Fruit fly (Drosophila melanogaster): ENCODE data around the gene EloA.
A peak's percentile ranks its signal among the peaks of the same experiment; 100 is the strongest.

Gene EloA

DNA sequence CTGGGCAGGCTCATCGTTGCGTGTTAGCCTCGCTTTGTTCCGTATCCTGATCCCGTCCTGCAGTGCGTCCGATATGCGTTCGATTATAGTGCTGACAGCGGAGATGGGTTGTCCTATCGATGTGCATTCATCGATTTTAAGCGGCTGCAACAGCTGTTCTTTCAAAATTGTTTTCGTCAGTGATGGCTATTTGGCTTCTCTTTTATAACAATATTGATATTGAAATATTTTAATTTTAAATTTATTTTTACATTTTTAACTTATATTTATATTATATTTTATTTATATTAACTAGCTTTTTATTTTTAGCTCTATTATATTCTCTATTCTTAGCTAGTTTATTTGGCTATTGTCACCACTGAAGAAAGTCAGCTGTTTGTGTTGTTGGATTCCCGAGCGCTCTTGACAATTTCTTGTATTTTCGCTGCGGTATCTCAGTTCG, 6.6 kb downstream of the EloA start, which contains the start of the genes wda and Pex11c (continued):
- TF ChIP-seq bowl (GFP tag; IDR thresholded peaks at IDR 0.05) = peak; percentile 67
- peak; percentile 79 for TF ChIP-seq fd96Cb (tag; optimal IDR thresholded peaks at IDR 0.05)
- TF ChIP-seq GATAe (GFP tag; conservative IDR thresholded peaks at IDR 0.05) = peak; percentile 54; the same call in 1 of the 2 replicates
- TF ChIP-seq zen (tag; optimal IDR thresholded peaks at IDR 0.05) = peak; percentile 80
- no peak for TF ChIP-seq grn (GFP tag; optimal IDR thresholded peaks at IDR 0.05)
- peak; percentile 93 for TF ChIP-seq CG13424 (tag; optimal IDR thresholded peaks at IDR 0.05)
- no peak for TF ChIP-seq da (GFP tag; optimal IDR thresholded peaks at IDR 0.05)
- peak; percentile 0 for TF ChIP-seq Atf3 (GFP tag; optimal IDR thresholded peaks at IDR 0.05)
- no peak for TF ChIP-seq CG12219 (GFP tag; optimal IDR thresholded peaks at IDR 0.05)
- peak; percentile 54 for TF ChIP-seq hbn (GFP tag; IDR thresholded peaks at IDR 0.05; ENCODE audit: partially characterized antibody)
- no peak; the same call in 1 of the 2 replicates for TF ChIP-seq dimm (GFP tag; IDR thresholded peaks at IDR 0.05)
- TF ChIP-seq Stat92E (GFP tag; optimal IDR thresholded peaks at IDR 0.05) = peak in 1 of 3 experiments; percentile 73
- TF ChIP-seq CG10147 (GFP tag; optimal IDR thresholded peaks at IDR 0.05) = peak; percentile 66
- TF ChIP-seq CG9727 (GFP tag; optimal IDR thresholded peaks at IDR 0.05) = peak; percentile 80
- TF ChIP-seq CG7372 (GFP tag; IDR thresholded peaks at IDR 0.05) = peak; percentile 89
- TF ChIP-seq aop (GFP tag; IDR thresholded peaks at IDR 0.05) = no peak
- peak; percentile 88 for TF ChIP-seq CG30403 (GFP tag; optimal IDR thresholded peaks at IDR 0.05)
- TF ChIP-seq CG6689 (GFP tag; IDR thresholded peaks at IDR 0.05) = peak; percentile 89
- TF ChIP-seq sima (GFP tag; optimal IDR thresholded peaks at IDR 0.05) = no peak
- TF ChIP-seq Gsc (GFP tag; IDR thresholded peaks at IDR 0.05) = no peak
- peak; percentile 77 for TF ChIP-seq Nf-YB (GFP tag; optimal IDR thresholded peaks at IDR 0.05)
- no peak; the same call in 1 of the 2 replicates for TF ChIP-seq CG32772 (GFP tag; IDR thresholded peaks at IDR 0.05)
- no peak for TF ChIP-seq Lpt (GFP tag; optimal IDR thresholded peaks at IDR 0.05)
- TF ChIP-seq CG1602 (GFP tag; optimal IDR thresholded peaks at IDR 0.05) = peak; percentile 86
- TF ChIP-seq CG7271 (tag; optimal IDR thresholded peaks at IDR 0.05) = peak; percentile 85
- peak; percentile 65 for TF ChIP-seq tio (GFP tag; optimal IDR thresholded peaks at IDR 0.05)
- TF ChIP-seq Eip74EF (GFP tag; optimal IDR thresholded peaks at IDR 0.05) = peak in 1 of 2 experiments; percentile 38
- TF ChIP-seq ems (GFP tag; optimal IDR thresholded peaks at IDR 0.05) = peak; percentile 35
- peak; percentile 69 for TF ChIP-seq BEAF-32 (GFP tag; optimal IDR thresholded peaks at IDR 0.05)
- TF ChIP-seq pros (GFP tag; optimal IDR thresholded peaks at IDR 0.05) = no peak
- TF ChIP-seq corto (GFP tag; optimal IDR thresholded peaks at IDR 0.05) = peak; percentile 18
- no peak for TF ChIP-seq dan (GFP tag; IDR thresholded peaks at IDR 0.05)
- TF ChIP-seq Lhr (GFP tag; optimal IDR thresholded peaks at IDR 0.05) = peak; percentile 35
- TF ChIP-seq oc (tag; optimal IDR thresholded peaks at IDR 0.05) = peak; percentile 85
- TF ChIP-seq Dip2 (GFP tag; IDR thresholded peaks at IDR 0.05) = no peak
- peak; percentile 33 for TF ChIP-seq CG16863 (GFP tag; optimal IDR thresholded peaks at IDR 0.05)
- no peak for TF ChIP-seq shn (GFP tag; optimal IDR thresholded peaks at IDR 0.05)
- TF ChIP-seq twi (tag; optimal IDR thresholded peaks at IDR 0.05) = peak; percentile 86
- peak; percentile 60 for TF ChIP-seq CG3065 (GFP tag; optimal IDR thresholded peaks at IDR 0.05)
- no peak for TF ChIP-seq Dfd (GFP tag; optimal IDR thresholded peaks at IDR 0.05)
- no peak for TF ChIP-seq fru (optimal IDR thresholded peaks at IDR 0.05)
- TF ChIP-seq Vsx1 (GFP tag; optimal IDR thresholded peaks at IDR 0.05) = no peak
- TF ChIP-seq CG17802 (tag; optimal IDR thresholded peaks at IDR 0.05) = no peak
- TF ChIP-seq Six4 (GFP tag; optimal IDR thresholded peaks at IDR 0.05) = peak; percentile 56
- TF ChIP-seq CG33213 (GFP tag; optimal IDR thresholded peaks at IDR 0.05) = no peak
- peak; percentile 67 for TF ChIP-seq CG4360 (GFP tag; IDR thresholded peaks at IDR 0.05)
- TF ChIP-seq zfh1 (GFP tag; IDR thresholded peaks at IDR 0.05) = peak; percentile 88
- peak; percentile 44 for TF ChIP-seq Mad (GFP tag; optimal IDR thresholded peaks at IDR 0.05)
- TF ChIP-seq lbe (GFP tag; optimal IDR thresholded peaks at IDR 0.05) = peak; percentile 85
- TF ChIP-seq MESR4 (GFP tag; optimal IDR thresholded peaks at IDR 0.05) = peak; percentile 48
- TF ChIP-seq CG18011 (GFP tag; optimal IDR thresholded peaks at IDR 0.05) = peak; percentile 60
